Worm (Caenorhabditis elegans): ENCODE measurements around the gene pigb-1.

- TF ChIP-seq ref-1 (GFP tag; conservative IDR thresholded peaks at IDR 0.05) (no peak), T22C8.4 (GFP tag; IDR thresholded peaks at IDR 0.05) (no peak), flt-1 (GFP tag; IDR thresholded peaks at IDR 0.05) (no peak), cog-1 (tag; optimal IDR thresholded peaks at IDR 0.05) (no peak), ztf-23 (GFP tag; IDR thresholded peaks at IDR 0.05) (no peak)
Measured at ce11 chrII:5004781-5005180, 11.9 kb upstream of the pigb-1 start, which contains the start of gene F59A6.4.
